Fruit fly (Drosophila melanogaster): Measurements from ENCODE around the gene SerRS-m.

DNA sequence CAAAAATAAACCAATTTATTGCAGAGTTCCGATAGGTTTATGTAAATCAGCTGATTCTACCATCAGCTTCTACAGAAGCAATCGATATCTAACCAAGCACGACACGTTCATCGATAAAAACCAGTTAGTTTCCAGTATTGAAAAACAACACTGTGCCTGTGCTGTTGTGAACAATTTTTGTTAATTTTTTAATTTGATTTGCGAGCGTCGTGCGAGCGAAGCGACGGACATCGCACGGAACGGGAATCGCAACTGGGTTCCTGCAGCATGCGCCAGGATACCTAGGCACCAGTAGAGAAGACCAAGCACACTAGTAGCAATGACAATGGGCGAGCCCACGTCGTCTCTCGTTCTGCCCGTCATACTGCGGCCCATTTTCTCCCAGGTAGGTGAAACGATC is 31.4 kb downstream of the SerRS-m start, which contains the start of the genes Ccm3 and CG6136:
- TF ChIP-seq dl (GFP tag; optimal IDR thresholded peaks at IDR 0.05; ENCODE audit: insufficient read depth in 1 of 2, partially characterized antibody in 2 of 2) (no peak), fru (GFP tag; optimal IDR thresholded peaks at IDR 0.05) (peak; percentile 50), usp (GFP tag; optimal IDR thresholded peaks at IDR 0.05) (no peak), psq (GFP tag; optimal IDR thresholded peaks at IDR 0.05) (peak; percentile 18), lola (GFP tag; optimal IDR thresholded peaks at IDR 0.05) (no peak), h (GFP tag; optimal IDR thresholded peaks at IDR 0.05) (peak; percentile 76), Vsx2 (GFP tag; optimal IDR thresholded peaks at IDR 0.05; ENCODE audit: partially characterized antibody) (no peak), jim (GFP tag; optimal IDR thresholded peaks at IDR 0.05) (no peak)

All from whole organism, wandering third instar larva.